Worm (Caenorhabditis elegans) whole organism, young adult: Measurements from ENCODE around the gene igcm-1.

Source experiments
- Y79H2A.3 ChIP-seq: fragments of 200-800 bp; sonication (Bioruptor generic); conservative IDR thresholded peaks from 2 replicates; pipeline ENCODE4 v1.3.6; 2022; ENCODE audit warnings: missing genetic modification reagents, missing genetic modification characterization, missing compliant biosample characterization
- Y95B8A.8 ChIP-seq: fragments of 200-800 bp; sonication (Bioruptor generic); IDR thresholded peaks from 2 replicates; pipeline ENCODE4 v1.3.6; 2022; ENCODE audit warnings: missing genetic modification reagents, missing genetic modification characterization, missing compliant biosample characterization
- attf-5 ChIP-seq: fragments of 200-800 bp; sonication (Bioruptor generic); optimal IDR thresholded peaks from 2 replicates; lab custom pipeline; 2018; ENCODE audit warnings: mild to moderate bottlenecking, missing genetic modification characterization, missing compliant biosample characterization
- cebp-1 ChIP-seq, 2 experiments: fragments of 200-800 bp in 1 of 2; sonication (Bioruptor generic) in 1 of 2; sonication (generic microtip) in 1 of 2; IDR thresholded peaks in 1 of 2; optimal IDR thresholded peaks in 1 of 2; 2 replicates each; pipeline versions ENCODE4 v1.3.6 to Lab custom; 2017 to 2022; ENCODE audit warnings: missing compliant biosample characterization in 2 of 2, missing genetic modification characterization in 2 of 2, mild to moderate bottlenecking in 1 of 2, missing genetic modification reagents in 1 of 2, moderate library complexity in 1 of 2
- ceh-100 ChIP-seq: fragments of 200-800 bp; sonication (Bioruptor generic); IDR thresholded peaks from 2 replicates; pipeline ENCODE4 v1.3.6; 2022; ENCODE audit warnings: missing genetic modification reagents, missing genetic modification characterization, missing compliant biosample characterization
- dpl-1 ChIP-seq: fragments of 150-350 bp; optimal IDR thresholded peaks from 2 replicates; lab custom pipeline; 2014; ENCODE audit warnings: missing biosample characterization, missing genetic modification reagents, missing genetic modification characterization
- egl-44 ChIP-seq: fragments of 200-800 bp; sonication (Bioruptor generic); IDR thresholded peaks from 2 replicates; pipeline ENCODE4 v1.3.6; 2022; ENCODE audit warnings: missing genetic modification reagents, missing genetic modification characterization, missing compliant biosample characterization
- lsy-27 ChIP-seq: sonication (generic microtip); optimal IDR thresholded peaks from 2 replicates; lab custom pipeline; 2017; ENCODE audit warnings: missing genetic modification characterization, mild to moderate bottlenecking, missing compliant biosample characterization, antibody characterized with exemption, missing genotype, borderline replicate concordance; ENCODE audit not compliant: insufficient read depth
- mxl-1 ChIP-seq: sonication (generic microtip); optimal IDR thresholded peaks from 2 replicates; lab custom pipeline; 2016; ENCODE audit warnings: missing genetic modification characterization, missing compliant biosample characterization
- nhr-27 ChIP-seq: fragments of 200-800 bp; sonication (Bioruptor generic); optimal IDR thresholded peaks from 2 replicates; lab custom pipeline; 2018; ENCODE audit warnings: mild to moderate bottlenecking, missing genetic modification characterization, moderate library complexity, missing compliant biosample characterization
- repo-1 ChIP-seq: sonication (generic microtip); optimal IDR thresholded peaks from 2 replicates; lab custom pipeline; 2017; ENCODE audit warnings: mild to moderate bottlenecking, missing genetic modification characterization, missing compliant biosample characterization
- sea-2 ChIP-seq: fragments of 200-800 bp; sonication (Bioruptor generic); IDR thresholded peaks from 2 replicates; pipeline ENCODE4 v1.3.6; 2022; ENCODE audit warnings: missing genetic modification characterization, missing compliant biosample characterization
- unc-62 ChIP-seq: fragments of 150-350 bp; optimal IDR thresholded peaks from 2 replicates; lab custom pipeline; 2014; ENCODE audit warnings: missing biosample characterization, missing genetic modification reagents, missing genetic modification characterization
- ztf-3 ChIP-seq: fragments of 200-800 bp; sonication (Bioruptor generic); optimal IDR thresholded peaks from 2 replicates; lab custom pipeline; 2018; ENCODE audit warnings: mild to moderate bottlenecking, missing genetic modification characterization, missing compliant biosample characterization

DNA sequence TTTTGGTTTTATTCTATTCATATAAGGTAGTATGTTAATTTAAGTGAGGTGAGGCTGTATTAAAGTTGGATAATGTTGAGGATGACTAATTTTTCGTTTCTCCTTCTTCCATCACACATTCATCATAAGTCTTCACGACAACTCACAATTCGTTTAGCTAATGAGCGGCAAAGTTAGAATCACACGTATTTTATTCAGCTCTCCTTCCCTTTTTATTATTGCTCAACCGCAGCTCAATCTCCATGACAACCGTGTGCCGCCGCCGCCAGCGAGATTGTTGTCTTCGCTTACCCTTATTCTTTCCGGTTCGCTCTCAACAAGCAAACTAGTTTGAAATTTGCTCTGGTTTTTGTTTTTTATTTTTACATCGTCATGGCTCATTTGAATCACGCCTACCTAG is 29.0 kb upstream of the igcm-1 start, which contains the start of gene ZC13.2:
- TF ChIP-seq egl-44 (GFP tag; lab: Robert Waterston, UW) (no peak), repo-1 (tag; lab: Kevin White, UChicago) (no peak), nhr-27 (tag; lab: Kevin White, UChicago) (no peak), sea-2 (no peak), attf-5 (GFP tag; lab: Kevin White, UChicago) (no peak), cebp-1 (GFP tag; IDR thresholded peaks at IDR 0.05; lab: Robert Waterston, UW) (no peak), cebp-1 (tag; optimal IDR thresholded peaks at IDR 0.05; lab: Kevin White, UChicago) (no peak), unc-62 (GFP tag; lab: Kevin White, UChicago) (no peak), ztf-3 (GFP tag; lab: Kevin White, UChicago) (no peak), mxl-1 (tag; lab: Kevin White, UChicago) (no peak), ceh-100 (GFP tag; lab: Robert Waterston, UW) (no peak), Y95B8A.8 (GFP tag; lab: Robert Waterston, UW) (no peak), dpl-1 (no peak), Y79H2A.3 (GFP tag; lab: Robert Waterston, UW) (no peak), lsy-27 (tag; lab: Kevin White, UChicago) (no peak)
